Fruit fly (Drosophila melanogaster): Measurements from ENCODE around the gene UQCR-14.

dm6 chrX:16335107-16335642 is 49.1 kb downstream of the UQCR-14 start:
- peak; percentile 47 for TF ChIP-seq kay (GFP tag; ENCODE audit: borderline replicate concordance)
- peak; percentile 53 for TF ChIP-seq pad (GFP tag; optimal IDR thresholded peaks at IDR 0.05)
- peak; percentile 28 for TF ChIP-seq cic (GFP tag; optimal IDR thresholded peaks at IDR 0.05)
- no peak for TF ChIP-seq Hr96 (GFP tag; optimal IDR thresholded peaks at IDR 0.05)
- TF ChIP-seq CG5204 (GFP tag; optimal IDR thresholded peaks at IDR 0.05) = peak; percentile 70
- peak; percentile 79 for TF ChIP-seq Crg-1 (GFP tag; optimal IDR thresholded peaks at IDR 0.05)
- peak; percentile 89 for TF ChIP-seq CG11617 (GFP tag; optimal IDR thresholded peaks at IDR 0.05)
- peak; percentile 57 for TF ChIP-seq CG1620 (GFP tag; optimal IDR thresholded peaks at IDR 0.05)
